Fruit fly (Drosophila melanogaster) whole organism, embryonic: Measurements from ENCODE around the gene CG32170.
A peak's percentile ranks its signal among the peaks of the same experiment; 100 is the strongest.

Experiments used
- CG11085 ChIP-seq: fragments of 200-800 bp; sonication (Bioruptor generic); IDR thresholded peaks from 2 replicates; pipeline ENCODE4 v1.3.6; 2022; ENCODE audit warnings: missing biosample characterization, missing genetic modification characterization
- CG11560 ChIP-seq: fragments of 200-800 bp; sonication (Bioruptor generic); IDR thresholded peaks from 3 replicates; pipeline ENCODE4 v1.3.6; 2022; ENCODE audit warnings: missing biosample characterization, missing genetic modification characterization
- CG11695 ChIP-seq: fragments of 200-800 bp; sonication (Bioruptor generic); IDR thresholded peaks from 3 replicates; pipeline ENCODE4 v1.3.6; 2022; ENCODE audit warnings: missing biosample characterization, missing genetic modification characterization
- CG12299 ChIP-seq: fragments of 200-800 bp; sonication (Bioruptor generic); optimal IDR thresholded peaks from 2 replicates; lab custom pipeline; 2018; ENCODE audit warnings: missing biosample characterization, mild to moderate bottlenecking, missing genetic modification characterization
- CG12391 ChIP-seq: fragments of 200-800 bp; sonication (Bioruptor generic); optimal IDR thresholded peaks from 3 replicates; lab custom pipeline; 2018; ENCODE audit warnings: missing biosample characterization, mild to moderate bottlenecking, missing genetic modification characterization, moderate library complexity
- CG12659 ChIP-seq: fragments of 200-800 bp; sonication (Bioruptor generic); optimal IDR thresholded peaks from 3 replicates; lab custom pipeline; 2017; ENCODE audit warnings: mild to moderate bottlenecking, missing biosample characterization, missing genetic modification reagents, missing genetic modification characterization
- CG13296 ChIP-seq: fragments of 200-800 bp; sonication (Bioruptor generic); optimal IDR thresholded peaks from 3 replicates; lab custom pipeline; 2018; ENCODE audit warnings: missing biosample characterization, mild to moderate bottlenecking, missing genetic modification characterization
- CG1602 ChIP-seq: fragments of 200-800 bp; sonication (Bioruptor generic); optimal IDR thresholded peaks from 3 replicates; lab custom pipeline; 2016; ENCODE audit warnings: missing biosample characterization, missing genetic modification characterization
- CG18599 ChIP-seq: fragments of 200-800 bp; sonication (Bioruptor generic); optimal IDR thresholded peaks from 3 replicates; lab custom pipeline; 2017; ENCODE audit warnings: missing biosample characterization, missing genetic modification characterization, mild to moderate bottlenecking, moderate library complexity, missing genetic modification reagents
- CG2116 ChIP-seq: fragments of 200-800 bp; sonication (Bioruptor generic); optimal IDR thresholded peaks from 3 replicates; lab custom pipeline; 2018; ENCODE audit warnings: missing biosample characterization, mild to moderate bottlenecking, missing genetic modification characterization
- CG2202 ChIP-seq: fragments of 200-800 bp; sonication (Bioruptor generic); optimal IDR thresholded peaks from 2 replicates; lab custom pipeline; 2018; ENCODE audit warnings: missing biosample characterization, mild to moderate bottlenecking, missing genetic modification characterization
- CG30403 ChIP-seq: fragments of 200-800 bp; sonication (Bioruptor generic); optimal IDR thresholded peaks from 3 replicates; lab custom pipeline; 2016; ENCODE audit warnings: missing biosample characterization, missing genetic modification characterization
- CG4360 ChIP-seq: fragments of 200-800 bp; sonication (Bioruptor generic); IDR thresholded peaks from 2 replicates; pipeline ENCODE4 v1.3.6; 2022; ENCODE audit warnings: missing biosample characterization, missing genetic modification characterization
- CG43689 ChIP-seq: fragments of 200-800 bp; sonication (Bioruptor generic); IDR thresholded peaks from 2 replicates; pipeline ENCODE4 v1.3.6; 2022; ENCODE audit warnings: missing biosample characterization, missing genetic modification characterization
- CG4707 ChIP-seq: fragments of 200-800 bp; sonication (Bioruptor generic); optimal IDR thresholded peaks from 2 replicates; lab custom pipeline; 2018; ENCODE audit warnings: missing biosample characterization, mild to moderate bottlenecking, missing genetic modification characterization, moderate library complexity
- CG5180 ChIP-seq: fragments of 200-800 bp; sonication (Bioruptor generic); optimal IDR thresholded peaks from 3 replicates; lab custom pipeline; 2017; ENCODE audit warnings: missing biosample characterization, missing genetic modification characterization, mild to moderate bottlenecking, moderate library complexity, missing genetic modification reagents
- CG7745 ChIP-seq: fragments of 200-800 bp; sonication (Bioruptor generic); optimal IDR thresholded peaks from 2 replicates; lab custom pipeline; 2018; ENCODE audit warnings: missing biosample characterization, mild to moderate bottlenecking, missing genetic modification characterization, moderate library complexity
- CG8290 ChIP-seq, 3 experiments: fragments of 200-800 bp; sonication (Bioruptor generic); optimal IDR thresholded peaks; 2 replicates each; lab custom pipeline; 2016 to 2019; ENCODE audit warnings: missing biosample characterization in 3 of 3, missing genetic modification characterization in 3 of 3, mild to moderate bottlenecking in 2 of 3, moderate library complexity in 1 of 3
- CHES-1-like ChIP-seq: fragments of 200-800 bp; sonication (Bioruptor generic); optimal IDR thresholded peaks from 2 replicates; lab custom pipeline; 2016; ENCODE audit warnings: missing biosample characterization, missing genetic modification characterization
- Camta ChIP-seq: fragments of 200-800 bp; sonication (Bioruptor generic); optimal IDR thresholded peaks from 2 replicates; lab custom pipeline; 2016; ENCODE audit warnings: missing biosample characterization, missing genetic modification characterization
- CoRest ChIP-seq: fragments of 200-800 bp; sonication (Bioruptor generic); optimal IDR thresholded peaks from 3 replicates; lab custom pipeline; 2018; ENCODE audit warnings: missing biosample characterization, mild to moderate bottlenecking, missing genetic modification characterization, moderate library complexity
- Dll ChIP-seq: fragments of 200-800 bp; sonication (Bioruptor generic); IDR thresholded peaks from 4 replicates; pipeline ENCODE4 v1.3.6; 2022; ENCODE audit warnings: missing biosample characterization, missing genetic modification characterization; ENCODE audit not compliant: partially characterized antibody
- Dp ChIP-seq: fragments of 200-800 bp; sonication (Bioruptor generic); optimal IDR thresholded peaks from 2 replicates; lab custom pipeline; 2018; ENCODE audit warnings: missing biosample characterization, mild to moderate bottlenecking, missing genetic modification characterization, moderate library complexity
- Ets65A ChIP-seq: fragments of 200-800 bp; sonication (Bioruptor generic); peaks from one replicate; lab custom pipeline; 2016; ENCODE audit warnings: missing biosample characterization, missing genetic modification characterization
- Ets97D ChIP-seq: fragments of 200-800 bp; sonication (Bioruptor generic); optimal IDR thresholded peaks from 3 replicates; lab custom pipeline; 2016; ENCODE audit warnings: missing biosample characterization, missing genetic modification characterization
- Fer1 ChIP-seq: fragments of 200-800 bp; sonication (Bioruptor generic); optimal IDR thresholded peaks from 2 replicates; lab custom pipeline; 2017; ENCODE audit warnings: missing biosample characterization, mild to moderate bottlenecking, missing genetic modification characterization
- HLH4C ChIP-seq: fragments of 200-800 bp; sonication (Bioruptor generic); IDR thresholded peaks from 3 replicates; pipeline ENCODE4 v1.3.6; 2022; ENCODE audit warnings: missing biosample characterization, missing genetic modification characterization; ENCODE audit not compliant: partially characterized antibody
- Hr51 ChIP-seq, 2 experiments: fragments of 200-800 bp; sonication (Bioruptor generic); optimal IDR thresholded peaks; 2 replicates in 1 of 2; 3 replicates in 1 of 2; lab custom pipeline; 2016 to 2018; ENCODE audit warnings: missing biosample characterization in 2 of 2, missing genetic modification characterization in 2 of 2, mild to moderate bottlenecking in 1 of 2, moderate library complexity in 1 of 2
- PHDP ChIP-seq: fragments of 200-800 bp; sonication (Bioruptor generic); optimal IDR thresholded peaks from 3 replicates; lab custom pipeline; 2018; ENCODE audit warnings: missing biosample characterization, mild to moderate bottlenecking, missing genetic modification characterization, moderate library complexity
- Rfx ChIP-seq: fragments of 200-800 bp; sonication (Bioruptor generic); IDR thresholded peaks from 2 replicates; pipeline ENCODE4 v1.3.6; 2022; ENCODE audit warnings: missing biosample characterization, missing genetic modification characterization
- Sry-β ChIP-seq: fragments of 200-800 bp; sonication (Bioruptor generic); optimal IDR thresholded peaks from 2 replicates; lab custom pipeline; 2018; ENCODE audit warnings: missing biosample characterization, mild to moderate bottlenecking, missing genetic modification characterization, moderate library complexity
- Trl ChIP-seq, 3 experiments: fragments of >200 bp in 2 of 3; fragments of 200-800 bp in 1 of 3; sonication (Bioruptor generic) in 1 of 3; optimal IDR thresholded peaks; 2 replicates in 1 of 3; 3 replicates in 2 of 3; lab custom pipeline; 2016 to 2017; ENCODE audit warnings: missing biosample characterization in 1 of 3, missing genetic modification characterization in 1 of 3
- Xbp1 ChIP-seq: fragments of 200-800 bp; sonication (Bioruptor generic); optimal IDR thresholded peaks from 3 replicates; lab custom pipeline; 2016; ENCODE audit warnings: missing biosample characterization, mild to moderate bottlenecking, missing genetic modification characterization
- aop ChIP-seq: fragments of 200-800 bp; sonication (Bioruptor generic); IDR thresholded peaks from 2 replicates; pipeline ENCODE4 v1.3.6; 2022; ENCODE audit warnings: missing biosample characterization, missing genetic modification characterization
- ara ChIP-seq: fragments of 200-800 bp; sonication (Bioruptor generic); IDR thresholded peaks from 2 replicates; pipeline ENCODE4 v1.3.6; 2022; ENCODE audit warnings: missing biosample characterization, missing genetic modification characterization
- disco-r ChIP-seq: fragments of 200-800 bp; sonication (Bioruptor generic); optimal IDR thresholded peaks from 2 replicates; lab custom pipeline; 2016; ENCODE audit warnings: missing biosample characterization, missing genetic modification characterization
- dm ChIP-seq: fragments of 200-800 bp; sonication (Bioruptor generic); optimal IDR thresholded peaks from 3 replicates; lab custom pipeline; 2016; ENCODE audit warnings: missing biosample characterization, missing genetic modification characterization
- dmrt11E ChIP-seq: fragments of 200-800 bp; sonication (Bioruptor generic); optimal IDR thresholded peaks from 3 replicates; lab custom pipeline; 2018; ENCODE audit warnings: missing biosample characterization, mild to moderate bottlenecking, missing genetic modification characterization, moderate library complexity
- insv ChIP-seq, 2 experiments: fragments of 200-800 bp; sonication (Bioruptor generic); optimal IDR thresholded peaks; 3 replicates each; lab custom pipeline; 2016 to 2018; ENCODE audit warnings: missing biosample characterization in 2 of 2, missing genetic modification characterization in 2 of 2
- inv ChIP-seq: fragments of 200-800 bp; sonication (Bioruptor generic); IDR thresholded peaks from 2 replicates; pipeline ENCODE4 v1.3.6; 2022; ENCODE audit warnings: missing biosample characterization, missing genetic modification characterization; ENCODE audit not compliant: partially characterized antibody
- luna ChIP-seq: fragments of 200-800 bp; sonication (Bioruptor generic); optimal IDR thresholded peaks from 2 replicates; lab custom pipeline; 2016; ENCODE audit warnings: missing biosample characterization, missing genetic modification characterization
- nerfin-2 ChIP-seq: fragments of 200-800 bp; sonication (Bioruptor generic); IDR thresholded peaks from 2 replicates; pipeline ENCODE4 v1.3.6; 2022; ENCODE audit warnings: missing biosample characterization, missing genetic modification characterization; ENCODE audit not compliant: partially characterized antibody
- pb ChIP-seq: fragments of 200-800 bp; sonication (Bioruptor generic); optimal IDR thresholded peaks from 3 replicates; lab custom pipeline; 2016; ENCODE audit warnings: missing biosample characterization, missing genetic modification characterization
- so ChIP-seq: fragments of 200-800 bp; sonication (Bioruptor generic); IDR thresholded peaks from 3 replicates; pipeline ENCODE4 v1.3.6; 2022; ENCODE audit warnings: missing biosample characterization, missing genetic modification characterization
- vnd ChIP-seq: fragments of 200-800 bp; sonication (Bioruptor generic); IDR thresholded peaks from 3 replicates; pipeline ENCODE4 v1.3.6; 2022; ENCODE audit warnings: missing biosample characterization, missing genetic modification characterization; ENCODE audit not compliant: partially characterized antibody
- wor ChIP-seq: fragments of 200-800 bp; sonication (Bioruptor generic); IDR thresholded peaks from 2 replicates; pipeline ENCODE4 v1.3.6; 2022; ENCODE audit warnings: missing biosample characterization, missing genetic modification characterization
- zen ChIP-seq: fragments of 200-800 bp; sonication (Bioruptor generic); optimal IDR thresholded peaks from 3 replicates; lab custom pipeline; 2018; ENCODE audit warnings: missing biosample characterization, mild to moderate bottlenecking, missing genetic modification characterization, moderate library complexity

The CG32170 gene

dm6 chr3L:16853533-16854386, 23.3 kb upstream of the CG32170 start, which contains the start of gene sina (continued):
- TF ChIP-seq CG18599 (GFP tag; lab: Kevin White, UChicago): peak; percentile 27
- peak; percentile 17 for TF ChIP-seq Fer1
- TF ChIP-seq dmrt11E: no peak
- TF ChIP-seq Hr51 (GFP tag; optimal IDR thresholded peaks at IDR 0.05; lab: Kevin White, UChicago): peak in 1 of 2 experiments; percentile 17
- peak; percentile 78 for TF ChIP-seq nerfin-2 (GFP tag; lab: Robert Waterston, UW)
- TF ChIP-seq CG11085 (GFP tag; lab: Robert Waterston, UW): no peak
- peak; percentile 28 for TF ChIP-seq Xbp1 (GFP tag; lab: Kevin White, UChicago)
- peak; percentile 84 for TF ChIP-seq Ets65A
- peak; percentile 35 for TF ChIP-seq CHES-1-like (GFP tag; lab: Kevin White, UChicago)
- TF ChIP-seq CG12299 (tag; lab: Kevin White, UChicago): peak; percentile 1
- 0 out of 3 replicates have a peak, but pooled peaks have one; percentile 9 for TF ChIP-seq CG11695 (GFP tag; lab: Robert Waterston, UW)
- no peak for TF ChIP-seq CG5180 (GFP tag; lab: Kevin White, UChicago)
- TF ChIP-seq CG2202 (tag; lab: Kevin White, UChicago): no peak
- TF ChIP-seq CG4360: peak; percentile 86
- peak; percentile 38 for TF ChIP-seq Rfx (GFP tag; lab: Robert Waterston, UW)
- peak; percentile 27 for TF ChIP-seq Camta (GFP tag; lab: Kevin White, UChicago)
- TF ChIP-seq vnd (GFP tag; lab: Robert Waterston, UW): peak; percentile 64
- no peak for TF ChIP-seq so (GFP tag; lab: Robert Waterston, UW)
- peak; percentile 70 for TF ChIP-seq inv (GFP tag; lab: Robert Waterston, UW)
- TF ChIP-seq ara (GFP tag; lab: Robert Waterston, UW): peak; percentile 22; the same call in 1 of the 2 replicates
- peak; percentile 87 for TF ChIP-seq CG12659 (GFP tag; lab: Kevin White, UChicago)
- no peak for TF ChIP-seq Trl (optimal IDR thresholded peaks at IDR 0.05; lab: Kevin White, UChicago)
- no peak for TF ChIP-seq Trl (GFP tag; optimal IDR thresholded peaks at IDR 0.05; lab: Kevin White, UChicago)
- peak in 1 of 2 experiments; percentile 20 for TF ChIP-seq insv (GFP tag; optimal IDR thresholded peaks at IDR 0.05; lab: Kevin White, UChicago)
- TF ChIP-seq CG8290 (GFP tag; optimal IDR thresholded peaks at IDR 0.05; lab: Kevin White, UChicago): peak; percentile 61
- TF ChIP-seq CG8290 (tag; optimal IDR thresholded peaks at IDR 0.05; lab: Kevin White, UChicago): no peak
- TF ChIP-seq CG13296 (GFP tag; lab: Kevin White, UChicago): peak; percentile 29
- peak; percentile 99 for TF ChIP-seq CG11560 (tag; lab: Robert Waterston, UW)
- no peak for TF ChIP-seq aop (GFP tag; lab: Robert Waterston, UW)
- TF ChIP-seq wor (GFP tag; lab: Robert Waterston, UW): no peak
- no peak for TF ChIP-seq pb (GFP tag; lab: Kevin White, UChicago)
- TF ChIP-seq CG43689 (GFP tag; lab: Robert Waterston, UW): no peak
- peak; percentile 94 for TF ChIP-seq CG2116
- peak; percentile 63 for TF ChIP-seq CG12391 (tag; lab: Kevin White, UChicago)
- TF ChIP-seq dm: peak; percentile 10
- TF ChIP-seq HLH4C (GFP tag; lab: Robert Waterston, UW): peak; percentile 91
- TF ChIP-seq disco-r (GFP tag; lab: Kevin White, UChicago): peak; percentile 26
- TF ChIP-seq zen (tag; lab: Kevin White, UChicago): peak; percentile 49
- no peak for TF ChIP-seq CG4707 (GFP tag; lab: Kevin White, UChicago)
- peak; percentile 93 for TF ChIP-seq CG7745
- no peak for TF ChIP-seq luna (GFP tag; lab: Kevin White, UChicago)
- TF ChIP-seq PHDP (tag; lab: Kevin White, UChicago): peak; percentile 7
- TF ChIP-seq Dll: peak; percentile 77
- peak; percentile 68 for TF ChIP-seq CoRest (tag; lab: Kevin White, UChicago)
- TF ChIP-seq Sry-β (GFP tag; lab: Kevin White, UChicago): no peak
- TF ChIP-seq Dp: peak; percentile 80
- no peak for TF ChIP-seq CG1602 (GFP tag; lab: Kevin White, UChicago)
- TF ChIP-seq Ets97D (GFP tag; lab: Kevin White, UChicago): peak; percentile 81
- TF ChIP-seq CG30403: peak; percentile 26
